Worm (Caenorhabditis elegans): Measurements from ENCODE around the gene lron-15.
A peak's percentile ranks its signal among the peaks of the same experiment; 100 is the strongest.

Gene lron-15

ce11 chrII:6588605-6589292 lies 44.1 kb upstream of the lron-15 start, which contains the start of gene icd-1 (continued):
- 0 out of 2 replicates have a peak, but pooled peaks have one; percentile 19 for TF ChIP-seq Y56A3A.18 (GFP tag; IDR thresholded peaks at IDR 0.05)
- TF ChIP-seq Y53F4B.3 (GFP tag; IDR thresholded peaks at IDR 0.05), result 0 out of 2 replicates have a peak, but pooled peaks have one; percentile 10
- TF ChIP-seq T07F8.4 (tag; optimal IDR thresholded peaks at IDR 0.05), result no peak
- no peak for TF ChIP-seq ama-1 (optimal IDR thresholded peaks at IDR 0.05)
- peak in 1 of 2 experiments; percentile 12 for TF ChIP-seq ama-1 (GFP tag; optimal IDR thresholded peaks at IDR 0.05)
- TF ChIP-seq ceh-79 (tag; optimal IDR thresholded peaks at IDR 0.05), result no peak
- peak; percentile 97 for TF ChIP-seq hsf-1 (GFP tag; IDR thresholded peaks at IDR 0.05)
- peak; percentile 37 for TF ChIP-seq ztf-22 (GFP tag; optimal IDR thresholded peaks at IDR 0.05)
- peak; percentile 16 for TF ChIP-seq F10E7.11 (tag; optimal IDR thresholded peaks at IDR 0.05)
- no peak for TF ChIP-seq F55B11.4 (tag; optimal IDR thresholded peaks at IDR 0.05; ENCODE audit: borderline replicate concordance, insufficient read depth)
- peak; percentile 99 for TF ChIP-seq hmg-1.2 (GFP tag; IDR thresholded peaks at IDR 0.05)
- peak; percentile 79 for TF ChIP-seq snpc-4 (GFP tag; optimal IDR thresholded peaks at IDR 0.05)
- TF ChIP-seq snpc-4 (tag; optimal IDR thresholded peaks at IDR 0.05), result peak; percentile 83 to 90 (median 87)
- 0 out of 2 replicates have a peak, but pooled peaks have one; percentile 13 for TF ChIP-seq aptf-2 (GFP tag; conservative IDR thresholded peaks at IDR 0.05)
- no peak for TF ChIP-seq mxl-1 (tag; optimal IDR thresholded peaks at IDR 0.05)
- peak; percentile 63 for TF ChIP-seq him-1 (tag; optimal IDR thresholded peaks at IDR 0.05)
- TF ChIP-seq mel-28 (tag; optimal IDR thresholded peaks at IDR 0.05; ENCODE audit: borderline replicate concordance), result no peak
- no peak for TF ChIP-seq lsy-27 (tag; optimal IDR thresholded peaks at IDR 0.05; ENCODE audit: borderline replicate concordance, insufficient read depth)
- peak; percentile 92 for TF ChIP-seq Y53G8AR.9 (GFP tag; conservative IDR thresholded peaks at IDR 0.05)
- TF ChIP-seq B0035.1 (tag; optimal IDR thresholded peaks at IDR 0.05), result no peak
- no peak for TF ChIP-seq bed-2 (GFP tag; IDR thresholded peaks at IDR 0.05)
- no peak for TF ChIP-seq nhr-27 (tag; optimal IDR thresholded peaks at IDR 0.05)
- TF ChIP-seq F49E8.2 (tag; optimal IDR thresholded peaks at IDR 0.05; ENCODE audit: insufficient read depth), result peak; percentile 96
- TF ChIP-seq K11D2.4 (GFP tag; IDR thresholded peaks at IDR 0.05), result peak; percentile 79
- peak; percentile 64 for TF ChIP-seq efl-1 (GFP tag; optimal IDR thresholded peaks at IDR 0.05)
- TF ChIP-seq lsl-1 (GFP tag; optimal IDR thresholded peaks at IDR 0.05), result peak; percentile 81
- peak; percentile 70 for TF ChIP-seq ztf-18 (tag; optimal IDR thresholded peaks at IDR 0.05)
- TF ChIP-seq ceh-27 (GFP tag; optimal IDR thresholded peaks at IDR 0.05), result peak; percentile 85
- TF ChIP-seq pbrm-1 (GFP tag; IDR thresholded peaks at IDR 0.05), result peak; percentile 97
- TF ChIP-seq madf-10 (tag; optimal IDR thresholded peaks at IDR 0.05), result peak; percentile 79
- TF ChIP-seq egl-18 (GFP tag; IDR thresholded peaks at IDR 0.05), result 0 out of 2 replicates have a peak, but pooled peaks have one; percentile 28
- TF ChIP-seq C17E4.6 (GFP tag; IDR thresholded peaks at IDR 0.05), result peak; percentile 57; the same call in 1 of the 2 replicates
- TF ChIP-seq aptf-3 (GFP tag; IDR thresholded peaks at IDR 0.05), result no peak
- TF ChIP-seq athp-1 (tag; optimal IDR thresholded peaks at IDR 0.05), result peak; percentile 91
- TF ChIP-seq hrde-1 (tag; optimal IDR thresholded peaks at IDR 0.05; ENCODE audit: borderline replicate concordance), result peak; percentile 58
- TF ChIP-seq F39B2.1 (GFP tag; IDR thresholded peaks at IDR 0.05), result no peak
- TF ChIP-seq Y95B8A.8 (GFP tag; IDR thresholded peaks at IDR 0.05), result peak; percentile 83
- TF ChIP-seq repo-1 (tag; optimal IDR thresholded peaks at IDR 0.05), result peak; percentile 87
- no peak for TF ChIP-seq nhr-179 (tag; optimal IDR thresholded peaks at IDR 0.05)
- TF ChIP-seq dpl-1 (GFP tag; optimal IDR thresholded peaks at IDR 0.05), result peak; percentile 36
- TF ChIP-seq dpff-1 (tag; optimal IDR thresholded peaks at IDR 0.05), result no peak
- TF ChIP-seq attf-3 (GFP tag; conservative IDR thresholded peaks at IDR 0.05), result peak; percentile 72; the same call in 1 of the 2 replicates
- peak; percentile 88 for TF ChIP-seq unc-130 (GFP tag; optimal IDR thresholded peaks at IDR 0.05)
- TF ChIP-seq rec-8 (tag; optimal IDR thresholded peaks at IDR 0.05), result peak in 1 of 2 experiments; percentile 65
- TF ChIP-seq hlh-12 (tag; optimal IDR thresholded peaks at IDR 0.05), result no peak
- TF ChIP-seq madf-6 (GFP tag; IDR thresholded peaks at IDR 0.05), result peak; percentile 92
- peak; percentile 71 for TF ChIP-seq madf-8 (GFP tag; conservative IDR thresholded peaks at IDR 0.05)
